Worm (Caenorhabditis elegans) whole organism, late embryonic: Measurements from ENCODE around the gene srt-53.

ENCODE experiments used
- C38D4.7 ChIP-seq: fragments of 200-800 bp; sonication (Bioruptor generic); optimal IDR thresholded peaks from 2 replicates; lab custom pipeline; 2018; ENCODE audit warnings: mild to moderate bottlenecking, missing genetic modification characterization, moderate library complexity, missing compliant biosample characterization
- ceh-22 ChIP-seq: sonication (generic microtip); optimal IDR thresholded peaks from 2 replicates; lab custom pipeline; 2017; ENCODE audit warnings: missing biosample characterization, missing genetic modification characterization
- ceh-6 ChIP-seq: fragments of 200-800 bp; sonication (Bioruptor generic); optimal IDR thresholded peaks from 2 replicates; lab custom pipeline; 2018; ENCODE audit warnings: mild to moderate bottlenecking, missing genetic modification characterization, missing compliant biosample characterization
- ceh-9 ChIP-seq: sonication (generic microtip); optimal IDR thresholded peaks from 2 replicates; lab custom pipeline; 2016; ENCODE audit warnings: mild to moderate bottlenecking, missing genetic modification characterization, inconsistent platforms, missing compliant biosample characterization
- dmd-4 ChIP-seq: sonication (generic microtip); optimal IDR thresholded peaks from 2 replicates; lab custom pipeline; 2016; ENCODE audit warnings: borderline replicate concordance, missing genetic modification characterization, missing compliant biosample characterization
- hlh-30 ChIP-seq: sonication (generic microtip); optimal IDR thresholded peaks from 2 replicates; lab custom pipeline; 2017; ENCODE audit warnings: antibody characterized with exemption, missing genetic modification characterization, missing compliant biosample characterization; ENCODE audit not compliant: insufficient read depth
- hlh-8 ChIP-seq: sonication (generic microtip); optimal IDR thresholded peaks from 2 replicates; lab custom pipeline; 2016; ENCODE audit warnings: missing genotype, missing genetic modification characterization, missing compliant biosample characterization
- pha-2 ChIP-seq: sonication (generic microtip); optimal IDR thresholded peaks from 2 replicates; lab custom pipeline; 2017; ENCODE audit warnings: mild to moderate bottlenecking, missing genetic modification characterization, missing compliant biosample characterization
- pqm-1 ChIP-seq: sonication (generic microtip); optimal IDR thresholded peaks from 2 replicates; lab custom pipeline; 2016; ENCODE audit warnings: missing genetic modification characterization, missing compliant biosample characterization
- rnt-1 ChIP-seq: sonication (generic microtip); optimal IDR thresholded peaks from 2 replicates; lab custom pipeline; 2016; ENCODE audit warnings: missing genetic modification characterization, missing compliant biosample characterization
- tbx-2 ChIP-seq: sonication (generic microtip); optimal IDR thresholded peaks from 2 replicates; lab custom pipeline; 2016; ENCODE audit warnings: missing genetic modification characterization, missing compliant biosample characterization
- unc-3 ChIP-seq, 2 experiments: fragments of 200-800 bp in 1 of 2; sonication (Bioruptor generic) in 1 of 2; sonication (generic microtip) in 1 of 2; conservative IDR thresholded peaks in 1 of 2; optimal IDR thresholded peaks in 1 of 2; 2 replicates each; pipeline versions ENCODE4 v1.3.6 to Lab custom; 2016 to 2022; ENCODE audit warnings: missing compliant biosample characterization in 2 of 2, missing genetic modification characterization in 2 of 2, missing genetic modification reagents in 1 of 2
- ztf-16 ChIP-seq: sonication (generic microtip); optimal IDR thresholded peaks from 2 replicates; lab custom pipeline; 2017; ENCODE audit warnings: missing genetic modification characterization, missing compliant biosample characterization

ce11 chrV:7926784-7927183 is 13.4 kb downstream of the srt-53 start, which contains the start of gene srsx-6:
- TF ChIP-seq ceh-6 (GFP tag; lab: Kevin White, UChicago) (no peak), ceh-9 (no peak), unc-3 (GFP tag; conservative IDR thresholded peaks at IDR 0.05; lab: Robert Waterston, UW) (no peak), unc-3 (tag; optimal IDR thresholded peaks at IDR 0.05; lab: Kevin White, UChicago) (no peak), pha-2 (no peak), pqm-1 (tag; lab: Kevin White, UChicago) (no peak), C38D4.7 (GFP tag; lab: Kevin White, UChicago) (no peak), rnt-1 (tag; lab: Kevin White, UChicago) (no peak), hlh-30 (tag; lab: Kevin White, UChicago) (no peak), hlh-8 (tag; lab: Kevin White, UChicago) (no peak), dmd-4 (tag; lab: Kevin White, UChicago) (no peak), ceh-22 (no peak), ztf-16 (tag; lab: Kevin White, UChicago) (no peak), tbx-2 (tag; lab: Kevin White, UChicago) (no peak)
